Fruit fly (Drosophila melanogaster) whole organism, embryonic: ENCODE measurements around the gene ScpX.
A peak's percentile ranks its signal among the peaks of the same experiment; 100 is the strongest.

Experiments
- Ada2b ChIP-seq: fragments of 200-800 bp; sonication (Bioruptor generic); IDR thresholded peaks from 2 replicates; pipeline ENCODE4 v1.3.6; 2022; ENCODE audit warnings: missing biosample characterization, missing genetic modification characterization
- Antp ChIP-seq: fragments of 200-800 bp; sonication (Bioruptor generic); optimal IDR thresholded peaks from 3 replicates; lab custom pipeline; 2016; ENCODE audit warnings: missing biosample characterization, missing genetic modification characterization
- Bdp1 ChIP-seq: fragments of 200-800 bp; sonication (Bioruptor generic); optimal IDR thresholded peaks from 3 replicates; lab custom pipeline; 2016; ENCODE audit warnings: missing biosample characterization, missing genetic modification characterization
- CG10209 ChIP-seq: fragments of 200-800 bp; sonication (Bioruptor generic); optimal IDR thresholded peaks from 3 replicates; lab custom pipeline; 2017; ENCODE audit warnings: missing biosample characterization, mild to moderate bottlenecking, missing genetic modification characterization, missing genetic modification reagents
- CG11093 ChIP-seq: fragments of 200-800 bp; sonication (Bioruptor generic); IDR thresholded peaks from 3 replicates; pipeline ENCODE4 v1.3.6; 2022; ENCODE audit warnings: missing biosample characterization, missing genetic modification characterization
- CG11695 ChIP-seq: fragments of 200-800 bp; sonication (Bioruptor generic); IDR thresholded peaks from 3 replicates; pipeline ENCODE4 v1.3.6; 2022; ENCODE audit warnings: missing biosample characterization, missing genetic modification characterization
- CG12769 ChIP-seq: fragments of 200-800 bp; sonication (Bioruptor generic); optimal IDR thresholded peaks from 2 replicates; lab custom pipeline; 2019; ENCODE audit warnings: missing biosample characterization, mild to moderate bottlenecking, missing genetic modification characterization, moderate library complexity
- CG13123 ChIP-seq: fragments of 200-800 bp; sonication (Bioruptor generic); optimal IDR thresholded peaks from 2 replicates; lab custom pipeline; 2016; ENCODE audit warnings: missing biosample characterization, missing genetic modification characterization
- CG13624 ChIP-seq: fragments of 200-800 bp; sonication (Bioruptor generic); optimal IDR thresholded peaks from 2 replicates; lab custom pipeline; 2016; ENCODE audit warnings: missing biosample characterization, missing genetic modification characterization
- CG16815 ChIP-seq: fragments of 200-800 bp; sonication (Bioruptor generic); optimal IDR thresholded peaks from 3 replicates; lab custom pipeline; 2017; ENCODE audit warnings: missing biosample characterization, mild to moderate bottlenecking, missing genetic modification characterization
- CG17385 ChIP-seq: fragments of 200-800 bp; sonication (Bioruptor generic); optimal IDR thresholded peaks from 3 replicates; lab custom pipeline; 2018; ENCODE audit warnings: missing biosample characterization, mild to moderate bottlenecking, missing genetic modification characterization
- CG17568 ChIP-seq: fragments of 200-800 bp; sonication (Bioruptor generic); optimal IDR thresholded peaks from 2 replicates; lab custom pipeline; 2018; ENCODE audit warnings: missing biosample characterization, mild to moderate bottlenecking, missing genetic modification characterization, moderate library complexity
- CG2202 ChIP-seq: fragments of 200-800 bp; sonication (Bioruptor generic); optimal IDR thresholded peaks from 2 replicates; lab custom pipeline; 2018; ENCODE audit warnings: missing biosample characterization, mild to moderate bottlenecking, missing genetic modification characterization
- CG2875 ChIP-seq: fragments of 200-800 bp; sonication (Bioruptor generic); optimal IDR thresholded peaks from 2 replicates; lab custom pipeline; 2017; ENCODE audit warnings: missing biosample characterization, mild to moderate bottlenecking, missing genetic modification characterization, missing genetic modification reagents
- CG2889 ChIP-seq: fragments of 200-800 bp; sonication (Bioruptor generic); IDR thresholded peaks from 3 replicates; pipeline ENCODE4 v1.3.6; 2022; ENCODE audit warnings: missing biosample characterization, missing genetic modification characterization
- CG4854 ChIP-seq: fragments of 200-800 bp; sonication (Bioruptor generic); optimal IDR thresholded peaks from 2 replicates; lab custom pipeline; 2016; ENCODE audit warnings: missing biosample characterization, missing genetic modification characterization, inconsistent platforms
- CG7786 ChIP-seq: fragments of 200-800 bp; sonication (Bioruptor generic); optimal IDR thresholded peaks from 2 replicates; lab custom pipeline; 2016; ENCODE audit warnings: missing biosample characterization, missing genetic modification characterization
- CG9817 ChIP-seq: fragments of 200-800 bp; sonication (Bioruptor generic); optimal IDR thresholded peaks from 2 replicates; lab custom pipeline; 2018; ENCODE audit warnings: missing biosample characterization, mild to moderate bottlenecking, missing genetic modification characterization, moderate library complexity
- CTCF ChIP-seq: fragments of 200-800 bp; sonication (Bioruptor generic); optimal IDR thresholded peaks from 2 replicates; lab custom pipeline; 2017; ENCODE audit warnings: missing biosample characterization, mild to moderate bottlenecking, missing genetic modification characterization, moderate library complexity
- Doc3 ChIP-seq: fragments of 200-800 bp; sonication (Bioruptor generic); IDR thresholded peaks from 3 replicates; pipeline ENCODE4 v1.3.6; 2022; ENCODE audit warnings: missing biosample characterization, missing genetic modification characterization; ENCODE audit not compliant: partially characterized antibody
- E2f2 ChIP-seq: fragments of 200-800 bp; sonication (Bioruptor generic); IDR thresholded peaks from 2 replicates; pipeline ENCODE4 v1.3.6; 2022; ENCODE audit warnings: missing biosample characterization, missing genetic modification characterization
- ERR ChIP-seq: fragments of 200-800 bp; sonication (Bioruptor generic); optimal IDR thresholded peaks from 2 replicates; lab custom pipeline; 2016; ENCODE audit warnings: missing biosample characterization, missing genetic modification characterization
- Ets97D ChIP-seq: fragments of 200-800 bp; sonication (Bioruptor generic); optimal IDR thresholded peaks from 3 replicates; lab custom pipeline; 2016; ENCODE audit warnings: missing biosample characterization, missing genetic modification characterization
- Hand ChIP-seq: fragments of 200-800 bp; sonication (Bioruptor generic); optimal IDR thresholded peaks from 2 replicates; lab custom pipeline; 2017; ENCODE audit warnings: mild to moderate bottlenecking, missing biosample characterization, missing genetic modification reagents, missing genetic modification characterization
- HmgD ChIP-seq: fragments of 200-800 bp; sonication (Bioruptor generic); optimal IDR thresholded peaks from 3 replicates; lab custom pipeline; 2016; ENCODE audit warnings: missing biosample characterization, missing genetic modification characterization
- Lim3 ChIP-seq: fragments of 200-800 bp; sonication (Bioruptor generic); IDR thresholded peaks from 2 replicates; pipeline ENCODE4 v1.3.6; 2022; ENCODE audit warnings: missing biosample characterization, missing genetic modification characterization
- Med ChIP-seq: fragments of 200-800 bp; sonication (Bioruptor generic); peaks from one replicate; lab custom pipeline; 2016; ENCODE audit warnings: missing biosample characterization, missing genetic modification characterization, mild to moderate bottlenecking, inconsistent platforms, moderate library complexity
- NfI ChIP-seq: fragments of 200-800 bp; sonication (Bioruptor generic); optimal IDR thresholded peaks from 3 replicates; lab custom pipeline; 2018; ENCODE audit warnings: missing biosample characterization, mild to moderate bottlenecking, missing genetic modification characterization, moderate library complexity
- Six4 ChIP-seq: fragments of 200-800 bp; sonication (Bioruptor generic); optimal IDR thresholded peaks from 2 replicates; lab custom pipeline; 2016; ENCODE audit warnings: missing biosample characterization, missing genetic modification characterization
- Sox100B ChIP-seq: fragments of 200-800 bp; sonication (Bioruptor generic); optimal IDR thresholded peaks from 3 replicates; lab custom pipeline; 2018; ENCODE audit warnings: missing biosample characterization, mild to moderate bottlenecking, missing genetic modification characterization
- Sry-β ChIP-seq: fragments of 200-800 bp; sonication (Bioruptor generic); optimal IDR thresholded peaks from 2 replicates; lab custom pipeline; 2018; ENCODE audit warnings: missing biosample characterization, mild to moderate bottlenecking, missing genetic modification characterization, moderate library complexity
- Xrp1 ChIP-seq: fragments of 200-800 bp; sonication (Bioruptor generic); IDR thresholded peaks from 2 replicates; pipeline ENCODE4 v1.3.6; 2022; ENCODE audit warnings: missing biosample characterization, missing genetic modification characterization
- abd-A ChIP-seq: fragments of 200-800 bp; sonication (Bioruptor generic); optimal IDR thresholded peaks from 3 replicates; lab custom pipeline; 2019; ENCODE audit warnings: missing biosample characterization, mild to moderate bottlenecking, missing genetic modification characterization, moderate library complexity
- ara ChIP-seq: fragments of 200-800 bp; sonication (Bioruptor generic); IDR thresholded peaks from 2 replicates; pipeline ENCODE4 v1.3.6; 2022; ENCODE audit warnings: missing biosample characterization, missing genetic modification characterization
- ase ChIP-seq: fragments of 200-800 bp; sonication (Bioruptor generic); IDR thresholded peaks from 3 replicates; pipeline ENCODE4 v1.3.6; 2022; ENCODE audit warnings: missing biosample characterization, missing genetic modification characterization
- bcd ChIP-seq: fragments of 200-800 bp; sonication (Bioruptor generic); optimal IDR thresholded peaks from 2 replicates; lab custom pipeline; 2017; ENCODE audit warnings: missing biosample characterization, mild to moderate bottlenecking, missing genetic modification characterization
- dmrt11E ChIP-seq: fragments of 200-800 bp; sonication (Bioruptor generic); optimal IDR thresholded peaks from 3 replicates; lab custom pipeline; 2018; ENCODE audit warnings: missing biosample characterization, mild to moderate bottlenecking, missing genetic modification characterization, moderate library complexity
- emc ChIP-seq: fragments of 200-800 bp; sonication (Bioruptor generic); optimal IDR thresholded peaks from 2 replicates; lab custom pipeline; 2016; ENCODE audit warnings: missing biosample characterization, missing genetic modification characterization
- esg ChIP-seq: fragments of 200-800 bp; sonication (Bioruptor generic); conservative IDR thresholded peaks from 2 replicates; pipeline ENCODE4 v1.3.6; 2022; ENCODE audit warnings: missing biosample characterization, missing genetic modification characterization
- insv ChIP-seq, 2 experiments: fragments of 200-800 bp; sonication (Bioruptor generic); optimal IDR thresholded peaks; 3 replicates each; lab custom pipeline; 2016 to 2018; ENCODE audit warnings: missing biosample characterization in 2 of 2, missing genetic modification characterization in 2 of 2
- lab ChIP-seq: fragments of 200-800 bp; sonication (Bioruptor generic); optimal IDR thresholded peaks from 3 replicates; lab custom pipeline; 2017; ENCODE audit warnings: missing biosample characterization, missing genetic modification characterization, mild to moderate bottlenecking, moderate library complexity, missing genetic modification reagents
- lmd ChIP-seq: fragments of 200-800 bp; sonication (Bioruptor generic); IDR thresholded peaks from 2 replicates; pipeline ENCODE4 v1.3.6; 2022; ENCODE audit warnings: missing biosample characterization, missing genetic modification characterization
- mld ChIP-seq: fragments of 200-800 bp; sonication (Bioruptor generic); IDR thresholded peaks from 3 replicates; pipeline ENCODE4 v1.3.6; 2022; ENCODE audit warnings: missing biosample characterization, missing genetic modification characterization; ENCODE audit not compliant: partially characterized antibody
- schlank ChIP-seq: fragments of 200-800 bp; sonication (Bioruptor generic); optimal IDR thresholded peaks from 2 replicates; lab custom pipeline; 2018; ENCODE audit warnings: missing biosample characterization, mild to moderate bottlenecking, missing genetic modification characterization
- sd ChIP-seq: fragments of 200-800 bp; sonication (Bioruptor generic); optimal IDR thresholded peaks from 3 replicates; lab custom pipeline; 2018; ENCODE audit warnings: missing biosample characterization, mild to moderate bottlenecking, missing genetic modification characterization, moderate library complexity
- shn ChIP-seq: fragments of 200-800 bp; sonication (Bioruptor generic); optimal IDR thresholded peaks from 3 replicates; lab custom pipeline; 2016; ENCODE audit warnings: missing biosample characterization, missing genetic modification characterization
- sna ChIP-seq: fragments of 200-800 bp; sonication (Bioruptor generic); IDR thresholded peaks from 2 replicates; pipeline ENCODE4 v1.3.6; 2022; ENCODE audit warnings: missing biosample characterization, missing genetic modification characterization; ENCODE audit not compliant: partially characterized antibody
- sob ChIP-seq: fragments of 200-800 bp; sonication (Bioruptor generic); IDR thresholded peaks from 2 replicates; pipeline ENCODE4 v1.3.6; 2022; ENCODE audit warnings: missing biosample characterization, missing genetic modification characterization
- sqz ChIP-seq: fragments of 200-800 bp; sonication (Bioruptor generic); optimal IDR thresholded peaks from 3 replicates; lab custom pipeline; 2018; ENCODE audit warnings: missing biosample characterization, mild to moderate bottlenecking, missing genetic modification characterization
- ssp ChIP-seq: fragments of 200-800 bp; sonication (Bioruptor generic); IDR thresholded peaks from 2 replicates; pipeline ENCODE4 v1.3.6; 2022; ENCODE audit warnings: missing biosample characterization, missing genetic modification characterization
- unpg ChIP-seq: fragments of 200-800 bp; sonication (Bioruptor generic); optimal IDR thresholded peaks from 3 replicates; lab custom pipeline; 2018; ENCODE audit warnings: missing biosample characterization, mild to moderate bottlenecking, missing genetic modification characterization, moderate library complexity

ScpX gene

DNA sequence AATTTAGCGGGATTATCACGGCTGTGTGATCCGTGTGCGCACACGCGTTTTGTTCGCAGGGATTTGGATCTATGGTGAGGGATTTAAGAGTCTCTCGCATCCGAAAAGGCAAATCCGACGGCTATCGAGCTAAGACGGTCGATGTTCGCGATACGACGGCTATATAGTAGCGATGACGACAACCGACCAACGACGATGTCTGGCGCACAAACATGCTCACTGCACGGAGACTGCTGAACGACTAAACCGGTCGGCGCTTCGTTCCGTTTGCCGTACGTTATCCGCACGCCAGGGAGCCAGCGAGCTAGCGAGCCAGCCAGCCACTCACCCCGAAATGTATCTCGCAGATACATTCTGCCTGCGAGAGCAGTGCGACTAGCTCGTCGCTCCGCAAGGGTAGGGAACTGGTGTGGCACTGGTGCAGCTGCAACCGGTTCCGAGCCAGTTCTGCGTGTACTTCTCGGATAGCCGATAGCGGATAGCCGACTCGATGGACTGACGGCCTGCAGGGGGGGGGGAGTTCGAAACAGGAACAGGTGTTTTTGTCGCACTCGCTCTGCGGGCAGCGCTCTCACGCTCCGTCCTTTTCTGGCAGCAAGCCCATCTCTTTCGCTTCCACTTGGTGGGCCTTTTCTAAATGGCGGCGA lies 50.1 kb downstream of the ScpX start, which contains the start of gene tup (continued):
- no peak for TF ChIP-seq Lim3 (GFP tag; lab: Robert Waterston, UW)
- TF ChIP-seq schlank (tag; lab: Kevin White, UChicago), result no peak
- TF ChIP-seq HmgD (GFP tag; lab: Kevin White, UChicago), result peak; percentile 65
- no peak for TF ChIP-seq CG17568
- TF ChIP-seq Ada2b, result no peak
- TF ChIP-seq CG13123 (GFP tag; lab: Kevin White, UChicago), result no peak
- TF ChIP-seq E2f2, result 0 out of 2 replicates have a peak, but pooled peaks have one; percentile 12
- no peak for TF ChIP-seq dmrt11E (tag; lab: Kevin White, UChicago)
- peak; percentile 29 for TF ChIP-seq esg (GFP tag; lab: Robert Waterston, UW)
- peak; percentile 72 for TF ChIP-seq Med (GFP tag; lab: Kevin White, UChicago)
- no peak for TF ChIP-seq CG2875 (GFP tag; lab: Kevin White, UChicago)
- TF ChIP-seq ERR (GFP tag; lab: Kevin White, UChicago), result no peak
- TF ChIP-seq insv (GFP tag; optimal IDR thresholded peaks at IDR 0.05; lab: Kevin White, UChicago), result peak in 1 of 2 experiments; percentile 50
- TF ChIP-seq CG10209, result no peak
- TF ChIP-seq bcd (GFP tag; lab: Kevin White, UChicago), result no peak
- no peak for TF ChIP-seq Xrp1 (GFP tag; lab: Robert Waterston, UW)
- peak; percentile 76 for TF ChIP-seq CG12769 (tag; lab: Kevin White, UChicago)
- no peak for TF ChIP-seq unpg (GFP tag; lab: Kevin White, UChicago)
- TF ChIP-seq Ets97D (GFP tag; lab: Kevin White, UChicago), result no peak
- TF ChIP-seq mld, result no peak
- TF ChIP-seq CG11695 (GFP tag; lab: Robert Waterston, UW), result no peak; the same call in 2 of the 3 replicates
- no peak for TF ChIP-seq sob (GFP tag; lab: Robert Waterston, UW)
- TF ChIP-seq emc, result no peak
- no peak for TF ChIP-seq lab (GFP tag; lab: Kevin White, UChicago)
- peak; percentile 78 for TF ChIP-seq abd-A (tag; lab: Kevin White, UChicago)
- no peak for TF ChIP-seq ase (GFP tag; lab: Robert Waterston, UW)
- 0 out of 2 replicates have a peak, but pooled peaks have one; percentile 39 for TF ChIP-seq sna (GFP tag; lab: Robert Waterston, UW)
- TF ChIP-seq Sox100B (GFP tag; lab: Kevin White, UChicago), result no peak
- TF ChIP-seq Antp (GFP tag; lab: Kevin White, UChicago), result no peak
- no peak for TF ChIP-seq CG9817
- TF ChIP-seq sqz, result no peak
- no peak for TF ChIP-seq lmd (GFP tag; lab: Robert Waterston, UW)
- no peak for TF ChIP-seq CG13624
- no peak for TF ChIP-seq CG17385 (GFP tag; lab: Kevin White, UChicago)
- no peak for TF ChIP-seq Six4 (GFP tag; lab: Kevin White, UChicago)
- TF ChIP-seq Bdp1 (GFP tag; lab: Kevin White, UChicago), result no peak
- TF ChIP-seq CG2889 (GFP tag; lab: Robert Waterston, UW), result no peak
- TF ChIP-seq NfI (GFP tag; lab: Kevin White, UChicago), result no peak
- no peak for TF ChIP-seq Doc3 (GFP tag; lab: Robert Waterston, UW)
- TF ChIP-seq ssp, result no peak
- TF ChIP-seq ara (GFP tag; lab: Robert Waterston, UW), result no peak
- TF ChIP-seq CG2202, result no peak
- no peak for TF ChIP-seq shn (GFP tag; lab: Kevin White, UChicago)
- no peak for TF ChIP-seq Hand
- no peak for TF ChIP-seq Sry-β (GFP tag; lab: Kevin White, UChicago)
- no peak for TF ChIP-seq CTCF (GFP tag; lab: Kevin White, UChicago)
- TF ChIP-seq CG11093, result no peak
- TF ChIP-seq CG7786 (GFP tag; lab: Kevin White, UChicago), result no peak
- no peak for TF ChIP-seq CG4854 (GFP tag; lab: Kevin White, UChicago)
- TF ChIP-seq sd, result peak; percentile 27
- TF ChIP-seq CG16815, result no peak
